Worm (Caenorhabditis elegans) whole organism, L2 larva: ENCODE results near the gene C50B8.5.

ENCODE experiments used
- egl-27 ChIP-seq: sonication (generic microtip); optimal IDR thresholded peaks from 3 replicates; lab custom pipeline; 2017; ENCODE audit warnings: missing biosample characterization, missing genetic modification reagents, missing genetic modification characterization
- fos-1 ChIP-seq: fragments of 150-350 bp; optimal IDR thresholded peaks from 2 replicates; lab custom pipeline; 2014; ENCODE audit warnings: missing biosample characterization, missing genetic modification characterization
- lin-13 ChIP-seq: fragments of 150-350 bp; optimal IDR thresholded peaks from 2 replicates; lab custom pipeline; 2014; ENCODE audit warnings: missing biosample characterization, missing genetic modification reagents, missing genetic modification characterization

- no peak for TF ChIP-seq lin-13 (GFP tag; lab: Kevin White, UChicago)
- TF ChIP-seq fos-1 (tag; lab: Kevin White, UChicago): no peak
- no peak for TF ChIP-seq egl-27 (tag; lab: Kevin White, UChicago)
Observed at ce11 chrV:13627103-13627623, 46.4 kb downstream of the C50B8.5 start, which contains the start of gene sde-2.
